Fruit fly (Drosophila melanogaster) whole organism, adult: ENCODE results near the gene Ncoa6.

ENCODE experiments used
- CG12768 ChIP-seq: fragments of 200-800 bp; sonication (Bioruptor generic); optimal IDR thresholded peaks from 2 replicates; lab custom pipeline; 2017; ENCODE audit warnings: missing biosample characterization, missing genetic modification characterization, mild to moderate bottlenecking, moderate library complexity, missing genetic modification reagents
- bab1 ChIP-seq: fragments of 200-800 bp; sonication (Bioruptor generic); optimal IDR thresholded peaks from 3 replicates; lab custom pipeline; 2019; ENCODE audit warnings: missing biosample characterization, mild to moderate bottlenecking, missing genetic modification characterization, moderate library complexity

dm6 chr2L:5337159-5337558, 10.7 kb upstream of the Ncoa6 start:
- TF ChIP-seq CG12768 (GFP tag; lab: Kevin White, UChicago) (no peak), bab1 (no peak)
